Worm (Caenorhabditis elegans): ENCODE data around the gene F46B6.6.

- TF ChIP-seq C08G9.2 (tag; optimal IDR thresholded peaks at IDR 0.05) (no peak), hlh-30 (tag; optimal IDR thresholded peaks at IDR 0.05; ENCODE audit: insufficient read depth) (no peak), ceh-24 (tag; optimal IDR thresholded peaks at IDR 0.05) (no peak), tbx-7 (tag; optimal IDR thresholded peaks at IDR 0.05) (no peak), pros-1 (tag; optimal IDR thresholded peaks at IDR 0.05) (no peak), pha-4 (tag; optimal IDR thresholded peaks at IDR 0.05) (no peak), ceh-14 (tag; optimal IDR thresholded peaks at IDR 0.05) (no peak), elt-2 (tag; optimal IDR thresholded peaks at IDR 0.05) (no peak), pqm-1 (tag; optimal IDR thresholded peaks at IDR 0.05) (no peak), odd-2 (tag; optimal IDR thresholded peaks at IDR 0.05) (no peak), syd-9 (tag; optimal IDR thresholded peaks at IDR 0.05) (no peak), nfya-1 (tag; optimal IDR thresholded peaks at IDR 0.05) (no peak), fkh-6 (tag; optimal IDR thresholded peaks at IDR 0.05) (no peak)
Observed at ce11 chrV:9757884-9758283, 28.8 kb downstream of the F46B6.6 start, which contains the start of gene F58E6.11.

All from whole organism, late embryonic.